Fruit fly (Drosophila melanogaster) whole organism, pupa: ENCODE measurements around the gene CHKov1.
A peak's percentile ranks its signal among the peaks of the same experiment; 100 is the strongest.

Experiments used
- CG10348 ChIP-seq: fragments of 200-800 bp; sonication (Bioruptor generic); IDR thresholded peaks from 2 replicates; pipeline ENCODE4 v1.3.6; 2022; ENCODE audit warnings: missing biosample characterization, missing genetic modification characterization
- CG12605 ChIP-seq: fragments of 200-800 bp; sonication (Bioruptor generic); IDR thresholded peaks from 2 replicates; pipeline ENCODE4 v1.3.6; 2022; ENCODE audit warnings: missing biosample characterization, missing genetic modification characterization
- CG13204 ChIP-seq: fragments of 200-800 bp; sonication (Bioruptor generic); optimal IDR thresholded peaks from 2 replicates; lab custom pipeline; 2018; ENCODE audit warnings: missing biosample characterization, mild to moderate bottlenecking, missing genetic modification characterization, moderate library complexity
- CG14655 ChIP-seq: fragments of 200-800 bp; sonication (Bioruptor generic); optimal IDR thresholded peaks from 3 replicates; lab custom pipeline; 2017; ENCODE audit warnings: mild to moderate bottlenecking, missing biosample characterization, missing genetic modification reagents, missing genetic modification characterization
- CG15710 ChIP-seq: fragments of 200-800 bp; sonication (Bioruptor generic); optimal IDR thresholded peaks from 2 replicates; lab custom pipeline; 2018; ENCODE audit warnings: missing biosample characterization, mild to moderate bottlenecking, missing genetic modification characterization, moderate library complexity
- CG17806 ChIP-seq: fragments of 200-800 bp; sonication (Bioruptor generic); optimal IDR thresholded peaks from 2 replicates; lab custom pipeline; 2018; ENCODE audit warnings: missing biosample characterization, mild to moderate bottlenecking, missing genetic modification characterization, moderate library complexity
- CG32121 ChIP-seq: fragments of 200-800 bp; sonication (Bioruptor generic); IDR thresholded peaks from 2 replicates; pipeline ENCODE4 v1.3.6; 2022; ENCODE audit warnings: missing biosample characterization, missing genetic modification characterization
- CG34367 ChIP-seq: fragments of 200-800 bp; sonication (Bioruptor generic); optimal IDR thresholded peaks from 2 replicates; lab custom pipeline; 2018; ENCODE audit warnings: missing biosample characterization, mild to moderate bottlenecking, missing genetic modification characterization
- CG4496 ChIP-seq: fragments of 200-800 bp; sonication (Bioruptor generic); IDR thresholded peaks from 3 replicates; pipeline ENCODE4 v1.3.6; 2022; ENCODE audit warnings: missing biosample characterization, missing genetic modification characterization
- CG8159 ChIP-seq: fragments of 200-800 bp; sonication (Bioruptor generic); optimal IDR thresholded peaks from 3 replicates; lab custom pipeline; 2018; ENCODE audit warnings: missing biosample characterization, mild to moderate bottlenecking, missing genetic modification characterization, moderate library complexity
- CG8301 ChIP-seq: fragments of 200-800 bp; sonication (Bioruptor generic); optimal IDR thresholded peaks from 2 replicates; lab custom pipeline; 2018; ENCODE audit warnings: missing biosample characterization, mild to moderate bottlenecking, missing genetic modification characterization
- CG9948 ChIP-seq: fragments of 200-800 bp; sonication (Bioruptor generic); optimal IDR thresholded peaks from 2 replicates; lab custom pipeline; 2018; ENCODE audit warnings: missing biosample characterization, mild to moderate bottlenecking, missing genetic modification characterization, moderate library complexity
- D1 ChIP-seq: fragments of 200-800 bp; sonication (Bioruptor generic); optimal IDR thresholded peaks from 2 replicates; lab custom pipeline; 2018; ENCODE audit warnings: missing biosample characterization, mild to moderate bottlenecking, missing genetic modification characterization, moderate library complexity
- EcR ChIP-seq: fragments of 200-800 bp; sonication (Bioruptor generic); optimal IDR thresholded peaks from 3 replicates; lab custom pipeline; 2019; ENCODE audit warnings: missing biosample characterization, missing genetic modification characterization, mild to moderate bottlenecking, moderate library complexity, missing genetic modification reagents
- Ets98B ChIP-seq: fragments of 200-800 bp; sonication (Bioruptor generic); IDR thresholded peaks from 2 replicates; pipeline ENCODE4 v1.3.6; 2022; ENCODE audit warnings: missing biosample characterization, missing genetic modification characterization
- Pif1A ChIP-seq: fragments of 200-800 bp; sonication (Bioruptor generic); optimal IDR thresholded peaks from 3 replicates; lab custom pipeline; 2016; ENCODE audit warnings: missing biosample characterization, missing genetic modification characterization
- Pif1B ChIP-seq: fragments of 200-800 bp; sonication (Bioruptor generic); optimal IDR thresholded peaks from 3 replicates; lab custom pipeline; 2016; ENCODE audit warnings: missing biosample characterization, missing genetic modification characterization
- Snoo ChIP-seq: fragments of 200-800 bp; sonication (Bioruptor generic); optimal IDR thresholded peaks from 3 replicates; lab custom pipeline; 2017; ENCODE audit warnings: missing biosample characterization, mild to moderate bottlenecking, missing genetic modification characterization, inconsistent platforms
- fd96Ca ChIP-seq: fragments of 200-800 bp; sonication (Bioruptor generic); IDR thresholded peaks from 3 replicates; pipeline ENCODE4 v1.3.6; 2022; ENCODE audit warnings: missing biosample characterization, missing genetic modification characterization
- gl ChIP-seq: fragments of 200-800 bp; sonication (Bioruptor generic); optimal IDR thresholded peaks from 2 replicates; lab custom pipeline; 2018; ENCODE audit warnings: missing biosample characterization, mild to moderate bottlenecking, missing genetic modification characterization
- rn ChIP-seq: fragments of 200-800 bp; sonication (Bioruptor generic); IDR thresholded peaks from 2 replicates; pipeline ENCODE4 v1.3.6; 2022; ENCODE audit warnings: missing biosample characterization, missing genetic modification characterization

The CHKov1 gene

DNA sequence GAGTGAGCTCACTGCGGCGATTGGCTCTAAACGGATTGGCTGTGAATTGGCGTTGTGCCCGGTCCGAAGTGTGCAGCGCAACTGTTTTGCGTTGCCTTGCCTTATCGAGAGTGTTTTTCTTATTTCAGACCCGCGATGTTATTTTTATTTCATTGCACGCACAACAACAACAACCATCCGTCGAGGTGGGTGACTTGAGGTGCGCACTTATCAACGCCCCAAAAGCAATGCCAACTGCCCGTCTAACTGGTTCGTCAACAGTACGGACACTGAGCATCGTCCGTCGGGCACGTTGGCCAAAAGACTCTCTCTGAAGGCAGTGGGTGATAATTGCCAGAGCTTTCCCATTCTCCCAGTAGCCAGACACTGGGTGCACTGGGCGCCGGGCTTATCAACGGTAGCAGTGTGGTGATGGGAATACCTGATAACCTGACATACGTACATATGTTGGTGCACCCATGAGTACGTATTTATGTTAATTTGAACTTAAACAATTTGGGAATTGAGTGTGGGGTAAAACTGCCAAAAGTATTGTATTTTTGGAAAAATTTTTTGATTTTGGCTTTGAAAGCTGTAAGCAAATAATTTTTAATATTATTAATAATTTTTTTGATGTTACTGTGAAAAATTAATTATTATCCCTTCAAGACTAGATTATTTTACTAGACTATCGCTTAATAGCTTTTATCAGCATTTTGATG, 33.6 kb downstream of the CHKov1 start, which contains the start of gene CG31102:
CG31102 (minus strand) TSS at position 275 of the 701 bp plus-strand sequence.
- TF ChIP-seq CG32121 (GFP tag; lab: Robert Waterston, UW) = peak; percentile 43; the same call in 1 of the 2 replicates
- TF ChIP-seq EcR (GFP tag; lab: Kevin White, UChicago) = peak; percentile 63
- TF ChIP-seq Ets98B (GFP tag; lab: Robert Waterston, UW) = no peak
- no peak for TF ChIP-seq CG17806 (tag; lab: Kevin White, UChicago)
- TF ChIP-seq fd96Ca (GFP tag; lab: Robert Waterston, UW) = no peak
- no peak for TF ChIP-seq CG15710
- TF ChIP-seq CG8301 (tag; lab: Kevin White, UChicago) = no peak
- TF ChIP-seq Snoo (tag; lab: Kevin White, UChicago) = no peak
- no peak for TF ChIP-seq CG10348 (GFP tag; lab: Robert Waterston, UW)

DNA sequence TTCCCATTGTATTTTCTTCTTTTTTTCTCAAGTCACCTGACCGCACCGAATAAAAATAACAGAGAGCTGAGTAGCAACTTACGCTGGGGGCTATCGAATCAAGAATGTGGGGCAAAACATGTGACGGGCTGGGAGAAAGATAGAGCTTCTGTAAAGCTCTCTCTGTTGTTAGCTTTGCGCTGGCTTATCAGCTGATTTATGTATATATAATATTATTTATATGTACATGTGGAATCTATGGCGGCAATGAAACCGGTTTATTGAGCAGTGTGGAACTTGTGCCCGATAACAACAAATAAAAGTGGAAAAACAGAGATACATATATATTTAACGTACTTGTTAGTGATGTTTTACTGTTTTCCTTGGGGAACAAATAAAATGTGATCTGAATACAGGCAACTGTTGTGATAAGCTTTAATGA, 36.2 kb downstream of the CHKov1 start, which contains the start of gene CG31098:
CG31098 (minus strand) TSS at position 114 of the 421 bp plus-strand sequence.
- TF ChIP-seq CG10348 (GFP tag; lab: Robert Waterston, UW) (no peak), D1 (tag; lab: Kevin White, UChicago) (no peak), gl (tag; lab: Kevin White, UChicago) (no peak), Pif1B (GFP tag; lab: Kevin White, UChicago) (peak; percentile 37), Pif1A (GFP tag; lab: Kevin White, UChicago) (peak; percentile 10)
- TF ChIP-seq, all 21 proteins: peak for 2

DNA sequence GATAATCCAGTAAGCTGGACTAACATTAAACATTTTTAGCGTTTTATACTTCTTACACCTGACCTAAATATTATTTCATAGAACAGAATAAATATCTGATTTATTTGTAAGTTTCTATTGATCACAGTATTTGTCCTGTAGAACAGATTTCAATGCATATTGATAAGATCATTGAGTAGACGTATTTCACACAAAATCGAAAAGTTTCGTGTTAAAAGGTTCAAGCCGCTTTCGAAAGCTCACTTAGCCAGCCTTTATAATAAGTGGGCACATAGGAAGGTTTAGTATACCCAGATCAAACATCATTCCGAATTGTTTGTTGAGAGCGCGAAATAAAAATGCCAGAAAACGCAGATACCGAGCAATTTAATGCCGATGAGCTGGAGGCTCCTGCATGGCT, 39.5 kb downstream of the CHKov1 start, which contains the start of gene CG11893:
CG11893 (plus strand) TSS at position 301 of the 400 bp plus-strand sequence.
- TF ChIP-seq CG13204 (GFP tag; lab: Kevin White, UChicago) = no peak
- TF ChIP-seq CG10348 (GFP tag; lab: Robert Waterston, UW) = no peak
- no peak for TF ChIP-seq CG32121 (GFP tag; lab: Robert Waterston, UW)
- TF ChIP-seq D1 (tag; lab: Kevin White, UChicago) = no peak
- no peak for TF ChIP-seq CG8301 (tag; lab: Kevin White, UChicago)
- no peak for TF ChIP-seq CG12605
- TF ChIP-seq Ets98B (GFP tag; lab: Robert Waterston, UW) = no peak
- TF ChIP-seq rn (GFP tag; lab: Robert Waterston, UW) = no peak
- no peak for TF ChIP-seq CG15710
- no peak for TF ChIP-seq CG4496 (GFP tag; lab: Robert Waterston, UW)
- TF ChIP-seq Pif1B (GFP tag; lab: Kevin White, UChicago) = no peak
- TF ChIP-seq Snoo (tag; lab: Kevin White, UChicago) = no peak
- TF ChIP-seq EcR (GFP tag; lab: Kevin White, UChicago) = no peak
- no peak for TF ChIP-seq Pif1A (GFP tag; lab: Kevin White, UChicago)
- no peak for TF ChIP-seq CG34367 (tag; lab: Kevin White, UChicago)
- TF ChIP-seq CG14655 = no peak
- TF ChIP-seq gl (tag; lab: Kevin White, UChicago) = no peak
- no peak for TF ChIP-seq CG9948
- TF ChIP-seq, all 21 proteins: peak for 0

DNA sequence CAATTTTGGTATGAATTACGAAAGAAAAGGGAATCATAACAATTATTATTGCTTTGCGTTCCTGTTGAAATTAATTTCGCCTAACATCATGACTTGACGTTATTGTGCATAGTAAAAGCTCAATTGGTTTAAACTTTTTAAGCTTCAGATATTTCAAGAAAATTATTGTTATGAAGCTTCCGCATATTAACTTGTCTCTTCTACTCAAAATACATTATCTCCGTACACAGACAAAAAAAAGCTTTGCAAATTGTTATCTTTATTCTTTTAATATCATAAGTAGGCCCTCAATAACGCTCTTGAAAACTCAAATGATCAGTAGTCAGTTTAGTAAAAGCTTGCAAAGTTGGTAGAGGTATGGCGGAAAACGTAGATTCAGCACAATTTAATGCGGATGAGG, 42.0 kb downstream of the CHKov1 start, which contains the start of gene CG13658:
CG13658 (plus strand) TSS at position 347 of the 400 bp plus-strand sequence.
- TF ChIP-seq CG8159 (tag; lab: Kevin White, UChicago) (no peak), CG14655 (no peak), CG15710 (no peak), CG13204 (GFP tag; lab: Kevin White, UChicago) (no peak), CG32121 (GFP tag; lab: Robert Waterston, UW) (no peak)

DNA sequence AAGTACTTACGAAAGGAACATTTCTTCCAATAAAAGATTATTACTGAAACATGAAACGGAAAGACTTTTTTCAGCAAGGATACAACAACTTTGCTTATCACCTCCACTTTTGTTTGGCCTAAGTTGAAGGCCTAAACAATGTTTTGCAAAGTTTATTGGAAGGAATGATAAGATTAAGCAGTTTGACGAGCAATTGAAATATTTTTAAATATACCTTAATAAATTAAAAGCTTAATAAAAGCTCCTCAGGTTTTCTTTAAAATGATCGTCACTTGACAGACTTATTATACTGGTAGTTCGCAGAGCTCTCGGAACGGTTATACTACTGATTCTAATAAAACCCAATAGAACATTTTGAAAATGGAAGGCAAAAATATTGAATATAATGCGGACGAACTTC, 43.9 kb downstream of the CHKov1 start, which contains the start of gene CG31104:
CG31104 (plus strand) TSS at position 301 of the 400 bp plus-strand sequence.
- TF ChIP-seq Ets98B (GFP tag; lab: Robert Waterston, UW) (no peak), CG10348 (GFP tag; lab: Robert Waterston, UW) (no peak), CG9948 (no peak), rn (GFP tag; lab: Robert Waterston, UW) (no peak), CG17806 (tag; lab: Kevin White, UChicago) (no peak), CG12605 (no peak), CG14655 (no peak), CG15710 (no peak), CG32121 (GFP tag; lab: Robert Waterston, UW) (no peak), EcR (GFP tag; lab: Kevin White, UChicago) (no peak), CG4496 (GFP tag; lab: Robert Waterston, UW) (no peak), CG8301 (tag; lab: Kevin White, UChicago) (no peak), fd96Ca (GFP tag; lab: Robert Waterston, UW) (no peak), CG13204 (GFP tag; lab: Kevin White, UChicago) (no peak), gl (tag; lab: Kevin White, UChicago) (no peak), D1 (tag; lab: Kevin White, UChicago) (no peak), Pif1A (GFP tag; lab: Kevin White, UChicago) (no peak), CG34367 (tag; lab: Kevin White, UChicago) (no peak), Snoo (tag; lab: Kevin White, UChicago) (no peak), CG8159 (tag; lab: Kevin White, UChicago) (no peak)
- TF ChIP-seq, all 21 proteins: peak for 0

DNA sequence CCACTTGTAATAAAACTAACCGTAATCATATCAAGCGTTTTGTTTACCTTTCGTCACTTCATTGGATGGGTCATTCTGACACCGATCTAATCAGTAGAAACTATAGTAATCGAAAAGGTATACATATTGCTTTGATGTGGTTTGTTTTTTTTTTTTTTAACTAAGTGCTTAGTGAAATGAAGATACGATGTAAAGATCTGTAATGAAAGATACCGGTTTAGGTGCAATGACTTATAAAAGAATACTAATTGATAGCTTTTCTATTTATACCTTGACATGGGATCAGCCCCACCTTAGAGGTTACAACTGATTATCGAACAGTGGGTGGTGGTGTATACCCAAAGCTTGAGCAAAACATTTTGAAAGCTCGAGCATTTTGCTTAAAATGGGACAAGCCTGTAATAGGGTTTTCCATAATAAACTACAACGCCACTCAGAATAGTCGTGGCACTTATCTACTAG, 45.9 kb downstream of the CHKov1 start, which contains the start of gene CG31300:
CG31300 (plus strand) TSS at position 412 of the 462 bp plus-strand sequence.
- no peak for TF ChIP-seq fd96Ca (GFP tag; lab: Robert Waterston, UW)
- TF ChIP-seq CG15710 = no peak
- TF ChIP-seq CG34367 (tag; lab: Kevin White, UChicago) = no peak
